Worm (Caenorhabditis elegans): ENCODE measurements around the gene C30B5.2.

C30B5.2 gene

ce11 chrII:6165152-6165551 lies 31.8 kb upstream of the C30B5.2 start:
- TF ChIP-seq ceh-83 (GFP tag; optimal IDR thresholded peaks at IDR 0.05) = no peak
- peak; percentile 55 for TF ChIP-seq ces-1 (GFP tag; optimal IDR thresholded peaks at IDR 0.05)
- no peak for TF ChIP-seq ham-2 (GFP tag; optimal IDR thresholded peaks at IDR 0.05)
- no peak for TF ChIP-seq M03D4.4 (tag; optimal IDR thresholded peaks at IDR 0.05)

ce11 chrII:6168714-6169113 lies 28.3 kb upstream of the C30B5.2 start:
- TF ChIP-seq bed-3 (GFP tag; optimal IDR thresholded peaks at IDR 0.05) (no peak), elt-1 (tag; optimal IDR thresholded peaks at IDR 0.05; ENCODE audit: borderline replicate concordance, insufficient read depth) (no peak), blmp-1 (tag; optimal IDR thresholded peaks at IDR 0.05) (no peak), tbx-8 (GFP tag; optimal IDR thresholded peaks at IDR 0.05) (no peak), sptf-1 (tag; optimal IDR thresholded peaks at IDR 0.05) (no peak), ceh-43 (GFP tag; optimal IDR thresholded peaks at IDR 0.05) (no peak), ceh-83 (GFP tag; optimal IDR thresholded peaks at IDR 0.05) (no peak)

ce11 chrII:6169156-6169555 lies 27.8 kb upstream of the C30B5.2 start, which contains the start of gene hst-3.1:
TSS of gene hst-3.1 (minus strand) at chrII:6169256.
- TF ChIP-seq sem-2 (GFP tag; optimal IDR thresholded peaks at IDR 0.05) = no peak
- no peak for TF ChIP-seq bed-3 (GFP tag; optimal IDR thresholded peaks at IDR 0.05)
- no peak for TF ChIP-seq unc-39 (tag; optimal IDR thresholded peaks at IDR 0.05)
- no peak for TF ChIP-seq blmp-1 (tag; optimal IDR thresholded peaks at IDR 0.05)

- TF ChIP-seq flh-1 (GFP tag; optimal IDR thresholded peaks at IDR 0.05) (no peak), sem-2 (GFP tag; optimal IDR thresholded peaks at IDR 0.05) (no peak), unc-39 (tag; optimal IDR thresholded peaks at IDR 0.05) (no peak), mep-1 (tag; optimal IDR thresholded peaks at IDR 0.05) (no peak), hlh-1 (tag; optimal IDR thresholded peaks at IDR 0.05) (peak; percentile 95), ztf-11 (tag; optimal IDR thresholded peaks at IDR 0.05) (no peak), zip-8 (tag; optimal IDR thresholded peaks at IDR 0.05) (no peak), unc-62 (GFP tag; optimal IDR thresholded peaks at IDR 0.05) (peak; percentile 92), lin-13 (tag; optimal IDR thresholded peaks at IDR 0.05) (no peak), ham-2 (GFP tag; optimal IDR thresholded peaks at IDR 0.05) (no peak), lin-32 (GFP tag; optimal IDR thresholded peaks at IDR 0.05) (no peak), unc-120 (tag; optimal IDR thresholded peaks at IDR 0.05; ENCODE audit: poor library complexity, severe bottlenecking) (peak; percentile 86), ces-1 (GFP tag; optimal IDR thresholded peaks at IDR 0.05) (no peak), cnd-1 (tag; optimal IDR thresholded peaks at IDR 0.05) (no peak), mab-5 (tag; optimal IDR thresholded peaks at IDR 0.05) (no peak), ceh-83 (GFP tag; optimal IDR thresholded peaks at IDR 0.05) (no peak), blmp-1 (tag; optimal IDR thresholded peaks at IDR 0.05) (no peak)
Measured at ce11 chrII:6170236-6170635, 26.7 kb upstream of the C30B5.2 start.

ce11 chrII:6171228-6171627 lies 25.8 kb upstream of the C30B5.2 start, which contains the start of gene F40H3.3:
TSS of gene F40H3.3 (plus strand) at chrII:6171507.
- peak; percentile 72 for TF ChIP-seq blmp-1 (tag; optimal IDR thresholded peaks at IDR 0.05)
- TF ChIP-seq mep-1 (tag; optimal IDR thresholded peaks at IDR 0.05) = no peak

ce11 chrII:6173400-6173799 lies 23.6 kb upstream of the C30B5.2 start, which contains the start of gene F40H3.2:
TSS of gene F40H3.2 (plus strand) at chrII:6173649.
- TF ChIP-seq nhr-28 (tag; optimal IDR thresholded peaks at IDR 0.05) (no peak), lin-13 (tag; optimal IDR thresholded peaks at IDR 0.05) (no peak), tbx-8 (GFP tag; optimal IDR thresholded peaks at IDR 0.05) (no peak), bed-3 (GFP tag; optimal IDR thresholded peaks at IDR 0.05) (no peak), ceh-39 (tag; optimal IDR thresholded peaks at IDR 0.05) (no peak), drap-1 (GFP tag; optimal IDR thresholded peaks at IDR 0.05) (no peak), ham-2 (GFP tag; optimal IDR thresholded peaks at IDR 0.05) (no peak), mls-2 (tag; optimal IDR thresholded peaks at IDR 0.05) (no peak), mab-5 (tag; optimal IDR thresholded peaks at IDR 0.05) (no peak), elt-3 (tag; optimal IDR thresholded peaks at IDR 0.05) (no peak), sem-2 (GFP tag; optimal IDR thresholded peaks at IDR 0.05) (no peak), cnd-1 (tag; optimal IDR thresholded peaks at IDR 0.05) (no peak), ceh-43 (GFP tag; optimal IDR thresholded peaks at IDR 0.05) (no peak), snpc-4 (tag; optimal IDR thresholded peaks at IDR 0.05) (no peak), elt-1 (tag; optimal IDR thresholded peaks at IDR 0.05; ENCODE audit: borderline replicate concordance, insufficient read depth) (no peak), pha-4 (tag; optimal IDR thresholded peaks at IDR 0.05) (no peak), ces-1 (GFP tag; optimal IDR thresholded peaks at IDR 0.05) (no peak), mep-1 (tag; optimal IDR thresholded peaks at IDR 0.05) (no peak)

Measured in whole organism, mixed stage, embryonic.